Fruit fly (Drosophila melanogaster): ENCODE measurements around the gene mnb.

Gene mnb

DNA sequence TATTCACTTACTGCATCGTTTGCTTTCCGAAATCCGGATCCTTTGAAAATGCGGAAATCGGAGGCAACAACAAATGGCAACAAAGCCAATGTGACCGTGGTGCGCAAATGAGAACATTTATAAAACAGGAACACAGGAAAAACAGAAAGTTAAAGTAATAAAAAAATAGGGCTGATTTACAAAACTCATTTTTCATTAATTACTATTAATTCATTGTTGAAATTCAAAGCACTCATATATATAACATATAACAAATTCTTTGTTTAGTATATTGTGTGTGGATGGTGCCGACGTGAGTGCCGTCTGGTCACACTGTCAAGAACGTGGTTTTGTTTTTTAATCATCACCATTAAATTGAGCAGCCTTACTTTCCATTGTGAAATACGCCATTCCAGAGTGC lies 26.3 kb downstream of the mnb start, which contains the start of the genes Arp8 and CG6769 (continued):
- TF ChIP-seq Nf-YB (GFP tag; optimal IDR thresholded peaks at IDR 0.05) (no peak), repo (GFP tag; optimal IDR thresholded peaks at IDR 0.05) (no peak), CG7357 (GFP tag; IDR thresholded peaks at IDR 0.05) (no peak), Side (GFP tag; optimal IDR thresholded peaks at IDR 0.05) (no peak), CG14710 (tag; optimal IDR thresholded peaks at IDR 0.05) (peak; percentile 61), esg (GFP tag; conservative IDR thresholded peaks at IDR 0.05) (no peak), lbe (GFP tag; optimal IDR thresholded peaks at IDR 0.05) (no peak), CG14667 (GFP tag; IDR thresholded peaks at IDR 0.05) (no peak), Ets97D (GFP tag; optimal IDR thresholded peaks at IDR 0.05) (peak; percentile 15), sc (optimal IDR thresholded peaks at IDR 0.05) (no peak), sc (GFP tag; optimal IDR thresholded peaks at IDR 0.05) (no peak), chn (GFP tag; optimal IDR thresholded peaks at IDR 0.05) (no peak), dpn (GFP tag; optimal IDR thresholded peaks at IDR 0.05) (peak in 1 of 2 experiments; percentile 16), CG17385 (GFP tag; optimal IDR thresholded peaks at IDR 0.05) (no peak), CG4730 (GFP tag; IDR thresholded peaks at IDR 0.05) (no peak), ewg (GFP tag; optimal IDR thresholded peaks at IDR 0.05) (no peak), CG15073 (GFP tag; optimal IDR thresholded peaks at IDR 0.05) (no peak), stwl (tag; optimal IDR thresholded peaks at IDR 0.05) (peak; percentile 42), CG12942 (GFP tag; optimal IDR thresholded peaks at IDR 0.05) (no peak), CG17186 (GFP tag; optimal IDR thresholded peaks at IDR 0.05) (peak; percentile 46), trh (GFP tag; optimal IDR thresholded peaks at IDR 0.05) (no peak), Vsx1 (GFP tag; optimal IDR thresholded peaks at IDR 0.05) (no peak), CG13775 (GFP tag; optimal IDR thresholded peaks at IDR 0.05) (peak; percentile 36), CG10979 (tag; optimal IDR thresholded peaks at IDR 0.05) (peak; percentile 40), sqz (GFP tag; optimal IDR thresholded peaks at IDR 0.05) (no peak), grau (tag; optimal IDR thresholded peaks at IDR 0.05) (peak; percentile 57), CG17829 (tag; optimal IDR thresholded peaks at IDR 0.05) (peak; percentile 27), en (GFP tag; optimal IDR thresholded peaks at IDR 0.05) (no peak), Fer3 (tag; optimal IDR thresholded peaks at IDR 0.05) (no peak), dati (GFP tag; IDR thresholded peaks at IDR 0.05) (no peak), E2f1 (GFP tag; IDR thresholded peaks at IDR 0.05) (no peak), CG3163 (GFP tag; optimal IDR thresholded peaks at IDR 0.05) (no peak), fru (optimal IDR thresholded peaks at IDR 0.05) (no peak), grn (GFP tag; optimal IDR thresholded peaks at IDR 0.05) (no peak), CG10209 (GFP tag; optimal IDR thresholded peaks at IDR 0.05) (no peak), bbx (GFP tag; IDR thresholded peaks at IDR 0.05; ENCODE audit: partially characterized antibody) (no peak), CG2120 (GFP tag; optimal IDR thresholded peaks at IDR 0.05) (peak; percentile 41), aop (GFP tag; IDR thresholded peaks at IDR 0.05) (no peak), tin (GFP tag; optimal IDR thresholded peaks at IDR 0.05) (no peak), al (GFP tag; IDR thresholded peaks at IDR 0.05) (no peak), zen2 (GFP tag; IDR thresholded peaks at IDR 0.05; ENCODE audit: partially characterized antibody) (no peak), slou (GFP tag; optimal IDR thresholded peaks at IDR 0.05) (no peak), C15 (GFP tag; IDR thresholded peaks at IDR 0.05) (no peak), CG30020 (tag; optimal IDR thresholded peaks at IDR 0.05) (peak; percentile 34), zfh2 (GFP tag; optimal IDR thresholded peaks at IDR 0.05) (no peak), pzg (GFP tag; optimal IDR thresholded peaks at IDR 0.05) (peak; percentile 46), ftz-f1 (GFP tag; optimal IDR thresholded peaks at IDR 0.05) (no peak), YL-1 (GFP tag; optimal IDR thresholded peaks at IDR 0.05) (peak; percentile 63), Jarid2 (GFP tag; optimal IDR thresholded peaks at IDR 0.05) (no peak), Rx (GFP tag; IDR thresholded peaks at IDR 0.05) (no peak), pho (GFP tag; optimal IDR thresholded peaks at IDR 0.05) (no peak), chif (GFP tag; optimal IDR thresholded peaks at IDR 0.05) (no peak), Elba2 (GFP tag; optimal IDR thresholded peaks at IDR 0.05) (no peak)

All from whole organism, embryonic.